Fruit fly (Drosophila melanogaster) whole organism, prepupa: ENCODE results near the gene CG10029.

ENCODE experiments used
- Blimp-1 ChIP-seq: fragments of 200-800 bp; sonication (Bioruptor generic); optimal IDR thresholded peaks from 3 replicates; lab custom pipeline; 2017; ENCODE audit warnings: missing biosample characterization, missing genetic modification characterization, mild to moderate bottlenecking, moderate library complexity, missing genetic modification reagents
- CG10631 ChIP-seq: fragments of 200-800 bp; sonication (Bioruptor generic); optimal IDR thresholded peaks from 2 replicates; lab custom pipeline; 2016; ENCODE audit warnings: missing biosample characterization, missing genetic modification characterization
- CG11294 ChIP-seq: fragments of 200-800 bp; sonication (Bioruptor generic); IDR thresholded peaks from 2 replicates; pipeline ENCODE4 v1.3.6; 2022; ENCODE audit warnings: missing biosample characterization, missing genetic modification characterization
- CG11762 ChIP-seq: fragments of 200-800 bp; sonication (Bioruptor generic); optimal IDR thresholded peaks from 3 replicates; lab custom pipeline; 2016; ENCODE audit warnings: missing biosample characterization, missing genetic modification characterization; ENCODE audit not compliant: insufficient read depth
- CG11902 ChIP-seq: fragments of 200-800 bp; sonication (Bioruptor generic); optimal IDR thresholded peaks from 3 replicates; lab custom pipeline; 2016; ENCODE audit warnings: missing biosample characterization, missing genetic modification characterization
- CG15336 ChIP-seq: fragments of 200-800 bp; sonication (Bioruptor generic); IDR thresholded peaks from 2 replicates; pipeline ENCODE4 v1.3.6; 2022; ENCODE audit warnings: missing biosample characterization, missing genetic modification characterization
- CG1621 ChIP-seq: fragments of 200-800 bp; sonication (Bioruptor generic); optimal IDR thresholded peaks from 3 replicates; lab custom pipeline; 2018; ENCODE audit warnings: missing biosample characterization, mild to moderate bottlenecking, missing genetic modification characterization
- CG3032 ChIP-seq: fragments of 200-800 bp; optimal IDR thresholded peaks from 2 replicates; lab custom pipeline; 2019; ENCODE audit warnings: missing biosample characterization, mild to moderate bottlenecking, missing genetic modification characterization, moderate library complexity
- CG31627 ChIP-seq: fragments of 200-800 bp; sonication (Bioruptor generic); optimal IDR thresholded peaks from 3 replicates; lab custom pipeline; 2016; ENCODE audit warnings: missing biosample characterization, missing genetic modification characterization
- CG32006 ChIP-seq: fragments of 200-800 bp; sonication (Bioruptor generic); optimal IDR thresholded peaks from 3 replicates; lab custom pipeline; 2017; ENCODE audit warnings: missing biosample characterization, mild to moderate bottlenecking, missing genetic modification characterization
- CG34406 ChIP-seq: fragments of 200-800 bp; sonication (Bioruptor generic); optimal IDR thresholded peaks from 3 replicates; lab custom pipeline; 2016; ENCODE audit warnings: missing biosample characterization, missing genetic modification characterization
- CG4318 ChIP-seq: fragments of 200-800 bp; sonication (Bioruptor generic); optimal IDR thresholded peaks from 3 replicates; lab custom pipeline; 2017; ENCODE audit warnings: missing biosample characterization, mild to moderate bottlenecking, missing genetic modification characterization
- CG6163 ChIP-seq: fragments of 200-800 bp; sonication (Bioruptor generic); IDR thresholded peaks from 3 replicates; pipeline ENCODE4 v1.3.6; 2022; ENCODE audit warnings: missing biosample characterization, missing genetic modification characterization
- CG6276 ChIP-seq: fragments of 200-800 bp; sonication (Bioruptor generic); optimal IDR thresholded peaks from 2 replicates; lab custom pipeline; 2017; ENCODE audit warnings: missing biosample characterization, mild to moderate bottlenecking, missing genetic modification characterization
- CG6854 ChIP-seq: fragments of 200-800 bp; sonication (Bioruptor generic); optimal IDR thresholded peaks from 2 replicates; lab custom pipeline; 2017; ENCODE audit warnings: missing biosample characterization, mild to moderate bottlenecking, missing genetic modification characterization
- CG7368 ChIP-seq: fragments of 200-800 bp; sonication (Bioruptor generic); optimal IDR thresholded peaks from 3 replicates; lab custom pipeline; 2016; ENCODE audit warnings: missing biosample characterization, missing genetic modification characterization
- CG8119 ChIP-seq: fragments of 200-800 bp; sonication (Bioruptor generic); IDR thresholded peaks from 3 replicates; pipeline ENCODE4 v1.3.6; 2022; ENCODE audit warnings: missing biosample characterization, missing genetic modification characterization
- CG8319 ChIP-seq: fragments of 200-800 bp; sonication (Bioruptor generic); optimal IDR thresholded peaks from 3 replicates; lab custom pipeline; 2016; ENCODE audit warnings: missing biosample characterization, missing genetic modification characterization
- Eip75B ChIP-seq: fragments of 200-800 bp; sonication (Bioruptor generic); optimal IDR thresholded peaks from 3 replicates; lab custom pipeline; 2016; ENCODE audit warnings: missing biosample characterization, missing genetic modification characterization
- Eip78C ChIP-seq: fragments of 200-800 bp; sonication (Bioruptor generic); peaks from one replicate; lab custom pipeline; 2016; ENCODE audit warnings: missing biosample characterization, missing genetic modification characterization
- Eip93F ChIP-seq: fragments of 200-800 bp; sonication (Bioruptor generic); optimal IDR thresholded peaks from 2 replicates; lab custom pipeline; 2016; ENCODE audit warnings: missing biosample characterization, mild to moderate bottlenecking, missing genetic modification characterization
- Ets21C ChIP-seq: fragments of 200-800 bp; sonication (Bioruptor generic); optimal IDR thresholded peaks from 3 replicates; lab custom pipeline; 2016; ENCODE audit warnings: missing biosample characterization, missing genetic modification characterization
- Ets96B ChIP-seq: fragments of 200-800 bp; optimal IDR thresholded peaks from 2 replicates; lab custom pipeline; 2019; ENCODE audit warnings: missing biosample characterization, mild to moderate bottlenecking, missing genetic modification characterization, moderate library complexity
- Hr38 ChIP-seq: sonication (Bioruptor generic); optimal IDR thresholded peaks from 2 replicates; lab custom pipeline; 2016; ENCODE audit warnings: missing biosample characterization, missing genetic modification characterization
- Hr4 ChIP-seq: fragments of 200-800 bp; sonication (Bioruptor generic); optimal IDR thresholded peaks from 3 replicates; lab custom pipeline; 2016; ENCODE audit warnings: missing biosample characterization, missing genetic modification characterization
- Lpt ChIP-seq: fragments of 200-800 bp; sonication (Bioruptor generic); optimal IDR thresholded peaks from 3 replicates; lab custom pipeline; 2016; ENCODE audit warnings: missing biosample characterization, missing genetic modification characterization
- Met ChIP-seq: fragments of 200-800 bp; sonication (Bioruptor generic); optimal IDR thresholded peaks from 3 replicates; lab custom pipeline; 2016; ENCODE audit warnings: missing biosample characterization, missing genetic modification characterization
- OdsH ChIP-seq: fragments of 200-800 bp; sonication (Bioruptor generic); optimal IDR thresholded peaks from 3 replicates; lab custom pipeline; 2016; ENCODE audit warnings: missing biosample characterization, missing genetic modification characterization
- Smox ChIP-seq: fragments of 200-800 bp; sonication (Bioruptor generic); optimal IDR thresholded peaks from 3 replicates; lab custom pipeline; 2016; ENCODE audit warnings: missing biosample characterization, missing genetic modification characterization
- Sox102F ChIP-seq: fragments of 200-800 bp; sonication (Bioruptor generic); optimal IDR thresholded peaks from 2 replicates; lab custom pipeline; 2016; ENCODE audit warnings: missing biosample characterization, mild to moderate bottlenecking, missing genetic modification characterization
- Sox14 ChIP-seq: fragments of 200-800 bp; sonication (Bioruptor generic); optimal IDR thresholded peaks from 3 replicates; lab custom pipeline; 2016; ENCODE audit warnings: missing biosample characterization, missing genetic modification characterization
- achi ChIP-seq: fragments of 200-800 bp; sonication (Bioruptor generic); optimal IDR thresholded peaks from 3 replicates; lab custom pipeline; 2016; ENCODE audit warnings: missing biosample characterization, missing genetic modification characterization
- acj6 ChIP-seq: fragments of 200-800 bp; sonication (Bioruptor generic); optimal IDR thresholded peaks from 3 replicates; lab custom pipeline; 2016; ENCODE audit warnings: missing biosample characterization, missing genetic modification characterization
- cyc ChIP-seq: fragments of 200-800 bp; sonication (Bioruptor generic); optimal IDR thresholded peaks from 3 replicates; lab custom pipeline; 2016; ENCODE audit warnings: missing biosample characterization, missing genetic modification characterization
- dac ChIP-seq: fragments of 200-800 bp; sonication (Bioruptor generic); optimal IDR thresholded peaks from 2 replicates; lab custom pipeline; 2017; ENCODE audit warnings: missing biosample characterization, mild to moderate bottlenecking, missing genetic modification characterization
- dsx ChIP-seq: fragments of 200-800 bp; optimal IDR thresholded peaks from 3 replicates; lab custom pipeline; 2019; ENCODE audit warnings: missing biosample characterization, mild to moderate bottlenecking, missing genetic modification characterization, moderate library complexity; ENCODE audit not compliant: poor library complexity, severe bottlenecking
- eg ChIP-seq: fragments of 200-800 bp; sonication (Bioruptor generic); IDR thresholded peaks from 3 replicates; pipeline ENCODE4 v1.3.6; 2022; ENCODE audit warnings: missing biosample characterization, missing genetic modification characterization
- esn ChIP-seq: fragments of 200-800 bp; sonication (Bioruptor generic); optimal IDR thresholded peaks from 2 replicates; lab custom pipeline; 2016; ENCODE audit warnings: missing biosample characterization, mild to moderate bottlenecking, missing genetic modification characterization, moderate library complexity
- fd85E ChIP-seq: fragments of 200-800 bp; sonication (Bioruptor generic); optimal IDR thresholded peaks from 3 replicates; lab custom pipeline; 2016; ENCODE audit warnings: missing biosample characterization, missing genetic modification characterization
- lz ChIP-seq: fragments of 200-800 bp; sonication (Bioruptor generic); optimal IDR thresholded peaks from 3 replicates; lab custom pipeline; 2016; ENCODE audit warnings: missing biosample characterization, missing genetic modification characterization
- salr ChIP-seq, 2 experiments: fragments of 200-800 bp; sonication (Bioruptor generic); optimal IDR thresholded peaks; 3 replicates each; lab custom pipeline; 2016 to 2018; ENCODE audit warnings: missing biosample characterization in 2 of 2, missing genetic modification characterization in 2 of 2, mild to moderate bottlenecking in 1 of 2
- spab ChIP-seq: fragments of 200-800 bp; sonication (Bioruptor generic); optimal IDR thresholded peaks from 2 replicates; lab custom pipeline; 2017; ENCODE audit warnings: missing biosample characterization, mild to moderate bottlenecking, missing genetic modification characterization, missing genetic modification reagents
- ss ChIP-seq, 2 experiments: fragments of 200-800 bp; sonication (Bioruptor generic); optimal IDR thresholded peaks; 2 replicates in 1 of 2; 3 replicates in 1 of 2; lab custom pipeline; 2017 to 2018; ENCODE audit warnings: mild to moderate bottlenecking in 2 of 2, missing biosample characterization in 2 of 2, missing genetic modification characterization in 2 of 2, moderate library complexity in 1 of 2
- topi ChIP-seq: fragments of 200-800 bp; sonication (Bioruptor generic); optimal IDR thresholded peaks from 3 replicates; lab custom pipeline; 2016; ENCODE audit warnings: missing biosample characterization, missing genetic modification characterization
- vri ChIP-seq: fragments of 200-800 bp; sonication (Bioruptor generic); optimal IDR thresholded peaks from 3 replicates; lab custom pipeline; 2016; ENCODE audit warnings: missing biosample characterization, mild to moderate bottlenecking, missing genetic modification characterization

Gene CG10029

dm6 chr3R:7362023-7362422 is 45.0 kb upstream of the CG10029 start, which contains the start of gene CG17944:
TSS of gene CG17944 (minus strand) at chr3R:7362123.
- TF ChIP-seq eg (no peak), CG11294 (GFP tag; lab: Robert Waterston, UW) (no peak), topi (GFP tag; lab: Kevin White, UChicago) (no peak), Hr4 (GFP tag; lab: Kevin White, UChicago) (no peak), CG32006 (GFP tag; lab: Kevin White, UChicago) (no peak), Sox14 (GFP tag; lab: Kevin White, UChicago) (no peak), Smox (GFP tag; lab: Kevin White, UChicago) (no peak), CG6163 (GFP tag; lab: Robert Waterston, UW) (no peak)
- TF ChIP-seq, all 60 proteins: peak for 0

- TF ChIP-seq CG3032 (tag; lab: Kevin White, UChicago) = no peak
- TF ChIP-seq Met (GFP tag; lab: Kevin White, UChicago) = no peak
- TF ChIP-seq fd85E (GFP tag; lab: Kevin White, UChicago) = no peak
- TF ChIP-seq Ets21C (GFP tag; lab: Kevin White, UChicago) = no peak
- TF ChIP-seq salr (GFP tag; optimal IDR thresholded peaks at IDR 0.05; lab: Kevin White, UChicago) = no peak
- TF ChIP-seq CG8319 (GFP tag; lab: Kevin White, UChicago) = no peak
- no peak for TF ChIP-seq Hr38 (GFP tag; lab: Kevin White, UChicago)
- TF ChIP-seq Lpt (GFP tag; lab: Kevin White, UChicago) = no peak
- no peak for TF ChIP-seq CG32006 (GFP tag; lab: Kevin White, UChicago)
- no peak for TF ChIP-seq CG4318 (GFP tag; lab: Kevin White, UChicago)
- TF ChIP-seq spab (GFP tag; lab: Kevin White, UChicago) = no peak
- no peak for TF ChIP-seq ss (GFP tag; optimal IDR thresholded peaks at IDR 0.05; lab: Kevin White, UChicago)
- no peak for TF ChIP-seq CG7368 (GFP tag; lab: Kevin White, UChicago)
- no peak for TF ChIP-seq Eip78C
- TF ChIP-seq CG11902 (GFP tag; lab: Kevin White, UChicago) = no peak
Measured at dm6 chr3R:7349452-7349851, 32.4 kb upstream of the CG10029 start, which contains the start of gene CG43290. TSS of gene CG43290 (minus strand) at chr3R:7349552.

dm6 chr3R:7346445-7346844 is 29.4 kb upstream of the CG10029 start, which contains the start of gene nxf4:
TSS of gene nxf4 (plus strand) at chr3R:7346730.
- TF ChIP-seq CG31627 (GFP tag; lab: Kevin White, UChicago) = peak; percentile 61
- TF ChIP-seq CG11762 = no peak
- TF ChIP-seq CG34406 (GFP tag; lab: Kevin White, UChicago) = no peak
- TF ChIP-seq lz = peak; percentile 53
- TF ChIP-seq dsx (GFP tag; lab: Kevin White, UChicago) = no peak
- peak; percentile 24 for TF ChIP-seq CG10631 (GFP tag; lab: Kevin White, UChicago)
- no peak for TF ChIP-seq spab (GFP tag; lab: Kevin White, UChicago)
- no peak for TF ChIP-seq CG6276 (GFP tag; lab: Kevin White, UChicago)
- TF ChIP-seq Lpt (GFP tag; lab: Kevin White, UChicago) = no peak
- TF ChIP-seq CG15336 (GFP tag; lab: Robert Waterston, UW) = no peak
- TF ChIP-seq Blimp-1 = no peak
- TF ChIP-seq cyc = peak; percentile 61
- TF ChIP-seq topi (GFP tag; lab: Kevin White, UChicago) = peak; percentile 32
- TF ChIP-seq achi (GFP tag; lab: Kevin White, UChicago) = no peak
- TF ChIP-seq ss (GFP tag; optimal IDR thresholded peaks at IDR 0.05; lab: Kevin White, UChicago) = no peak
- TF ChIP-seq acj6 (GFP tag; lab: Kevin White, UChicago) = peak; percentile 30
- no peak for TF ChIP-seq vri (GFP tag; lab: Kevin White, UChicago)
- TF ChIP-seq Ets96B (tag; lab: Kevin White, UChicago) = no peak
- peak; percentile 43 for TF ChIP-seq esn (GFP tag; lab: Kevin White, UChicago)
- TF ChIP-seq CG32006 (GFP tag; lab: Kevin White, UChicago) = no peak
- no peak for TF ChIP-seq CG3032 (tag; lab: Kevin White, UChicago)
- peak; percentile 1 for TF ChIP-seq dac (GFP tag; lab: Kevin White, UChicago)
- TF ChIP-seq Hr38 (GFP tag; lab: Kevin White, UChicago) = no peak
- TF ChIP-seq Eip93F (GFP tag; lab: Kevin White, UChicago) = no peak
- TF ChIP-seq Hr4 (GFP tag; lab: Kevin White, UChicago) = peak; percentile 29
- TF ChIP-seq Smox (GFP tag; lab: Kevin White, UChicago) = peak; percentile 27
- no peak for TF ChIP-seq CG4318 (GFP tag; lab: Kevin White, UChicago)
- TF ChIP-seq Met (GFP tag; lab: Kevin White, UChicago) = peak; percentile 23
- peak; percentile 15 for TF ChIP-seq Eip75B
- peak; percentile 33 for TF ChIP-seq OdsH (GFP tag; lab: Kevin White, UChicago)
- no peak for TF ChIP-seq eg
- no peak for TF ChIP-seq Ets21C (GFP tag; lab: Kevin White, UChicago)
- TF ChIP-seq Eip78C = peak; percentile 45
- no peak for TF ChIP-seq fd85E (GFP tag; lab: Kevin White, UChicago)
- TF ChIP-seq Sox102F (GFP tag; lab: Kevin White, UChicago) = no peak
- TF ChIP-seq CG6854 = no peak
- TF ChIP-seq CG1621 (tag; lab: Kevin White, UChicago) = no peak
- no peak for TF ChIP-seq CG8119 (GFP tag; lab: Robert Waterston, UW)
